Worm (Caenorhabditis elegans) whole organism, late embryonic: Measurements from ENCODE around the gene ugt-45.

Experiments
- C08G9.2 ChIP-seq: sonication (generic microtip); optimal IDR thresholded peaks from 2 replicates; lab custom pipeline; 2016; ENCODE audit warnings: mild to moderate bottlenecking, missing genetic modification characterization, moderate library complexity, missing compliant biosample characterization
- T23F11.4 ChIP-seq: fragments of 200-800 bp; sonication (Bioruptor generic); optimal IDR thresholded peaks from 2 replicates; lab custom pipeline; 2018; ENCODE audit warnings: mild to moderate bottlenecking, missing genetic modification characterization, missing compliant biosample characterization
- Y22D7AL.16 ChIP-seq: sonication (generic microtip); optimal IDR thresholded peaks from 2 replicates; lab custom pipeline; 2016; ENCODE audit warnings: missing genetic modification characterization, missing compliant biosample characterization
- ama-1 ChIP-seq: fragments of 150-350 bp; optimal IDR thresholded peaks from 2 replicates; lab custom pipeline; 2014
- ceh-14 ChIP-seq: sonication (generic microtip); optimal IDR thresholded peaks from 2 replicates; lab custom pipeline; 2016; ENCODE audit warnings: missing genotype, missing genetic modification characterization, missing compliant biosample characterization
- ceh-18 ChIP-seq: sonication (generic microtip); optimal IDR thresholded peaks from 2 replicates; lab custom pipeline; 2016; ENCODE audit warnings: missing genetic modification characterization, missing compliant biosample characterization
- ceh-2 ChIP-seq: sonication (generic microtip); optimal IDR thresholded peaks from 2 replicates; lab custom pipeline; 2016; ENCODE audit warnings: missing genotype, missing genetic modification characterization, missing compliant biosample characterization
- ceh-24 ChIP-seq: sonication (generic microtip); optimal IDR thresholded peaks from 2 replicates; lab custom pipeline; 2016; ENCODE audit warnings: mild to moderate bottlenecking, missing genetic modification characterization, missing compliant biosample characterization
- ceh-45 ChIP-seq: fragments of 200-800 bp; sonication (Bioruptor generic); IDR thresholded peaks from 2 replicates; pipeline ENCODE4 v1.3.6; 2022; ENCODE audit warnings: missing genetic modification reagents, missing genetic modification characterization, missing compliant biosample characterization
- ceh-9 ChIP-seq: sonication (generic microtip); optimal IDR thresholded peaks from 2 replicates; lab custom pipeline; 2016; ENCODE audit warnings: mild to moderate bottlenecking, missing genetic modification characterization, inconsistent platforms, missing compliant biosample characterization
- dmd-4 ChIP-seq: sonication (generic microtip); optimal IDR thresholded peaks from 2 replicates; lab custom pipeline; 2016; ENCODE audit warnings: borderline replicate concordance, missing genetic modification characterization, missing compliant biosample characterization
- dve-1 ChIP-seq: sonication (generic microtip); optimal IDR thresholded peaks from 2 replicates; lab custom pipeline; 2017; ENCODE audit warnings: antibody characterized with exemption, mild to moderate bottlenecking, missing genetic modification characterization, missing compliant biosample characterization
- elt-2 ChIP-seq: sonication (generic microtip); optimal IDR thresholded peaks from 2 replicates; lab custom pipeline; 2016; ENCODE audit warnings: missing genetic modification reagents, missing genetic modification characterization, missing compliant biosample characterization
- elt-4 ChIP-seq: sonication (generic microtip); optimal IDR thresholded peaks from 2 replicates; lab custom pipeline; 2016; ENCODE audit warnings: missing genetic modification characterization, missing compliant biosample characterization
- eyg-1 ChIP-seq: sonication (generic microtip); optimal IDR thresholded peaks from 2 replicates; lab custom pipeline; 2016; ENCODE audit warnings: missing genotype, missing genetic modification characterization, missing compliant biosample characterization
- fkh-10 ChIP-seq: fragments of 150-350 bp; optimal IDR thresholded peaks from 2 replicates; lab custom pipeline; 2014; ENCODE audit warnings: missing biosample characterization, missing genetic modification reagents, missing genetic modification characterization
- hlh-13 ChIP-seq: fragments of 200-800 bp; sonication (Bioruptor generic); optimal IDR thresholded peaks from 2 replicates; lab custom pipeline; 2018; ENCODE audit warnings: mild to moderate bottlenecking, missing genetic modification characterization, missing compliant biosample characterization
- hlh-30 ChIP-seq: sonication (generic microtip); optimal IDR thresholded peaks from 2 replicates; lab custom pipeline; 2017; ENCODE audit warnings: antibody characterized with exemption, missing genetic modification characterization, missing compliant biosample characterization; ENCODE audit not compliant: insufficient read depth
- lim-6 ChIP-seq: sonication (generic microtip); optimal IDR thresholded peaks from 2 replicates; lab custom pipeline; 2016; ENCODE audit warnings: missing genetic modification characterization, missing compliant biosample characterization
- mec-3 ChIP-seq: sonication (generic microtip); optimal IDR thresholded peaks from 2 replicates; lab custom pipeline; 2016; ENCODE audit warnings: borderline replicate concordance, missing genetic modification characterization, missing compliant biosample characterization
- nfya-1 ChIP-seq: sonication (generic microtip); optimal IDR thresholded peaks from 2 replicates; lab custom pipeline; 2017; ENCODE audit warnings: missing genetic modification characterization, mild to moderate bottlenecking, missing compliant biosample characterization, antibody characterized with exemption, moderate library complexity
- nhr-232 ChIP-seq: sonication (generic microtip); optimal IDR thresholded peaks from 2 replicates; lab custom pipeline; 2016; ENCODE audit warnings: missing genetic modification characterization, missing compliant biosample characterization
- npax-4 ChIP-seq: sonication (generic microtip); optimal IDR thresholded peaks from 2 replicates; lab custom pipeline; 2016; ENCODE audit warnings: missing genetic modification characterization, missing compliant biosample characterization
- odd-2 ChIP-seq: sonication (generic microtip); optimal IDR thresholded peaks from 2 replicates; lab custom pipeline; 2017; ENCODE audit warnings: antibody characterized with exemption, mild to moderate bottlenecking, missing genetic modification characterization, missing compliant biosample characterization
- pag-3 ChIP-seq: sonication (generic microtip); optimal IDR thresholded peaks from 2 replicates; lab custom pipeline; 2016; ENCODE audit warnings: missing compliant biosample characterization, missing genetic modification characterization, borderline replicate concordance
- pax-1 ChIP-seq: fragments of 150-350 bp; optimal IDR thresholded peaks from 2 replicates; lab custom pipeline; 2014; ENCODE audit warnings: missing biosample characterization, missing genetic modification characterization
- pha-4 ChIP-seq: fragments of 150-350 bp; optimal IDR thresholded peaks from 2 replicates; lab custom pipeline; 2018; ENCODE audit warnings: missing biosample characterization, missing genetic modification reagents, missing genetic modification characterization
- ref-2 ChIP-seq: sonication (generic microtip); optimal IDR thresholded peaks from 2 replicates; lab custom pipeline; 2016; ENCODE audit warnings: missing genetic modification characterization, missing compliant biosample characterization
- sox-2 ChIP-seq: fragments of 200-800 bp; sonication (Bioruptor generic); IDR thresholded peaks from 2 replicates; pipeline ENCODE4 v1.3.6; 2022; ENCODE audit warnings: missing genetic modification reagents, missing genetic modification characterization, missing compliant biosample characterization
- syd-9 ChIP-seq: sonication (generic microtip); optimal IDR thresholded peaks from 2 replicates; lab custom pipeline; 2016; ENCODE audit warnings: mild to moderate bottlenecking, missing genetic modification characterization, moderate library complexity, missing compliant biosample characterization
- tbx-2 ChIP-seq: sonication (generic microtip); optimal IDR thresholded peaks from 2 replicates; lab custom pipeline; 2016; ENCODE audit warnings: missing genetic modification characterization, missing compliant biosample characterization
- tbx-7 ChIP-seq: sonication (generic microtip); optimal IDR thresholded peaks from 2 replicates; lab custom pipeline; 2016; ENCODE audit warnings: missing genotype, missing genetic modification characterization, missing compliant biosample characterization
- ttx-3 ChIP-seq: sonication (generic microtip); optimal IDR thresholded peaks from 2 replicates; lab custom pipeline; 2016; ENCODE audit warnings: missing genetic modification reagents, missing genetic modification characterization, missing compliant biosample characterization
- unc-3 ChIP-seq, 2 experiments: fragments of 200-800 bp in 1 of 2; sonication (Bioruptor generic) in 1 of 2; sonication (generic microtip) in 1 of 2; conservative IDR thresholded peaks in 1 of 2; optimal IDR thresholded peaks in 1 of 2; 2 replicates each; pipeline versions ENCODE4 v1.3.6 to Lab custom; 2016 to 2022; ENCODE audit warnings: missing compliant biosample characterization in 2 of 2, missing genetic modification characterization in 2 of 2, missing genetic modification reagents in 1 of 2
- unc-42 ChIP-seq: sonication (generic microtip); optimal IDR thresholded peaks from 2 replicates; lab custom pipeline; 2016; ENCODE audit warnings: missing genotype, missing genetic modification characterization, missing compliant biosample characterization
- unc-55 ChIP-seq: sonication (generic microtip); optimal IDR thresholded peaks from 2 replicates; lab custom pipeline; 2017; ENCODE audit warnings: missing biosample characterization, missing genetic modification reagents, missing genetic modification characterization
- unc-86 ChIP-seq: sonication (generic microtip); optimal IDR thresholded peaks from 2 replicates; lab custom pipeline; 2016; ENCODE audit warnings: missing genetic modification characterization, missing compliant biosample characterization
- zip-5 ChIP-seq: sonication (generic microtip); optimal IDR thresholded peaks from 2 replicates; lab custom pipeline; 2016; ENCODE audit warnings: missing genetic modification characterization, missing compliant biosample characterization

Gene ugt-45

ce11 chrIV:3764012-3764549 is 13.2 kb upstream of the ugt-45 start (continued):
- TF ChIP-seq odd-2 (tag; lab: Kevin White, UChicago) (no peak), hlh-30 (tag; lab: Kevin White, UChicago) (no peak), ttx-3 (tag; lab: Kevin White, UChicago) (no peak), zip-5 (tag; lab: Kevin White, UChicago) (no peak), hlh-13 (GFP tag; lab: Kevin White, UChicago) (no peak), syd-9 (tag; lab: Kevin White, UChicago) (no peak), sox-2 (GFP tag; lab: Robert Waterston, UW) (no peak)

ce11 chrIV:3759823-3760222 is 8.9 kb upstream of the ugt-45 start:
- TF ChIP-seq fkh-10 (no peak), ceh-24 (tag; lab: Kevin White, UChicago) (no peak), unc-55 (peak; percentile 57)

- TF ChIP-seq ref-2 (tag; lab: Kevin White, UChicago) (no peak), Y22D7AL.16 (no peak), nhr-232 (no peak), unc-86 (no peak), dve-1 (no peak), nfya-1 (tag; lab: Kevin White, UChicago) (no peak), elt-4 (no peak), ceh-2 (tag; lab: Kevin White, UChicago) (no peak), hlh-30 (tag; lab: Kevin White, UChicago) (no peak), eyg-1 (no peak), tbx-7 (no peak), unc-3 (GFP tag; conservative IDR thresholded peaks at IDR 0.05; lab: Robert Waterston, UW) (no peak), unc-3 (tag; optimal IDR thresholded peaks at IDR 0.05; lab: Kevin White, UChicago) (no peak), pag-3 (tag; lab: Kevin White, UChicago) (no peak), pax-1 (no peak), ceh-9 (tag; lab: Kevin White, UChicago) (no peak)
Measured at ce11 chrIV:3755921-3756320, 5.0 kb upstream of the ugt-45 start, which contains the start of gene best-20. Gene best-20 (plus strand): TSS chrIV:3756221.

ce11 chrIV:3755355-3755754 is 4.5 kb upstream of the ugt-45 start, which contains the start of gene Y37E11AR.7:
Gene Y37E11AR.7 (minus strand): TSS chrIV:3755455.
- no peak for TF ChIP-seq nfya-1 (tag; lab: Kevin White, UChicago)
- no peak for TF ChIP-seq elt-2 (tag; lab: Kevin White, UChicago)
- TF ChIP-seq tbx-2 (tag; lab: Kevin White, UChicago): no peak
- no peak for TF ChIP-seq pha-4 (tag; lab: Kevin White, UChicago)
- TF ChIP-seq dmd-4 (tag; lab: Kevin White, UChicago): no peak
- no peak for TF ChIP-seq ceh-2 (tag; lab: Kevin White, UChicago)
- TF ChIP-seq lim-6 (tag; lab: Kevin White, UChicago): no peak
- no peak for TF ChIP-seq ceh-45 (GFP tag; lab: Robert Waterston, UW)
- no peak for TF ChIP-seq elt-4
- no peak for TF ChIP-seq fkh-10
- TF ChIP-seq nhr-232: no peak
- no peak for TF ChIP-seq ref-2 (tag; lab: Kevin White, UChicago)
- no peak for TF ChIP-seq ceh-18
- TF ChIP-seq T23F11.4 (GFP tag; lab: Kevin White, UChicago): no peak

- no peak for TF ChIP-seq lim-6 (tag; lab: Kevin White, UChicago)
- TF ChIP-seq npax-4: no peak
- no peak for TF ChIP-seq pha-4 (tag; lab: Kevin White, UChicago)
- no peak for TF ChIP-seq elt-2 (tag; lab: Kevin White, UChicago)
- no peak for TF ChIP-seq ceh-14 (tag; lab: Kevin White, UChicago)
- TF ChIP-seq mec-3: no peak
- no peak for TF ChIP-seq fkh-10
- TF ChIP-seq nhr-232: no peak
- TF ChIP-seq ama-1 (lab: Kevin White, UChicago): no peak
- no peak for TF ChIP-seq unc-42
- TF ChIP-seq eyg-1: no peak
- no peak for TF ChIP-seq C08G9.2 (tag; lab: Kevin White, UChicago)
- no peak for TF ChIP-seq hlh-30 (tag; lab: Kevin White, UChicago)
- TF ChIP-seq ceh-9 (tag; lab: Kevin White, UChicago): no peak
- TF ChIP-seq, all 69 proteins: peak for 0
Measured at ce11 chrIV:3752276-3752675, 1.4 kb upstream of the ugt-45 start.
